Fruit fly (Drosophila melanogaster) whole organism, embryonic: ENCODE data around the gene fmt.

Experiments
- Asciz ChIP-seq: fragments of 200-800 bp; sonication (Bioruptor generic); optimal IDR thresholded peaks from 2 replicates; lab custom pipeline; 2017; ENCODE audit warnings: missing biosample characterization, mild to moderate bottlenecking, missing genetic modification characterization, missing genetic modification reagents
- Atf6 ChIP-seq: fragments of 200-800 bp; sonication (Bioruptor generic); IDR thresholded peaks from 2 replicates; pipeline ENCODE4 v1.3.6; 2022; ENCODE audit warnings: missing biosample characterization, missing genetic modification characterization
- B-H2 ChIP-seq: fragments of 200-800 bp; sonication (Bioruptor generic); optimal IDR thresholded peaks from 2 replicates; lab custom pipeline; 2018; ENCODE audit warnings: missing biosample characterization, mild to moderate bottlenecking, missing genetic modification characterization
- CG10147 ChIP-seq: fragments of 200-800 bp; sonication (Bioruptor generic); optimal IDR thresholded peaks from 2 replicates; lab custom pipeline; 2019; ENCODE audit warnings: missing biosample characterization, mild to moderate bottlenecking, missing genetic modification characterization, moderate library complexity
- CG10366 ChIP-seq: fragments of 200-800 bp; sonication (Bioruptor generic); IDR thresholded peaks from 2 replicates; pipeline ENCODE4 v1.3.6; 2022; ENCODE audit warnings: missing biosample characterization, missing genetic modification characterization
- CG10431 ChIP-seq: fragments of 200-800 bp; sonication (Bioruptor generic); optimal IDR thresholded peaks from 3 replicates; lab custom pipeline; 2018; ENCODE audit warnings: missing biosample characterization, mild to moderate bottlenecking, missing genetic modification characterization
- CG12659 ChIP-seq: fragments of 200-800 bp; sonication (Bioruptor generic); optimal IDR thresholded peaks from 3 replicates; lab custom pipeline; 2017; ENCODE audit warnings: mild to moderate bottlenecking, missing biosample characterization, missing genetic modification reagents, missing genetic modification characterization
- CG15011 ChIP-seq: fragments of 200-800 bp; sonication (Bioruptor generic); optimal IDR thresholded peaks from 3 replicates; lab custom pipeline; 2018; ENCODE audit warnings: missing biosample characterization, mild to moderate bottlenecking, missing genetic modification characterization
- CG15269 ChIP-seq: fragments of 200-800 bp; sonication (Bioruptor generic); optimal IDR thresholded peaks from 2 replicates; lab custom pipeline; 2018; ENCODE audit warnings: missing biosample characterization, mild to moderate bottlenecking, missing genetic modification characterization, moderate library complexity
- CG15514 ChIP-seq: fragments of 200-800 bp; sonication (Bioruptor generic); optimal IDR thresholded peaks from 3 replicates; lab custom pipeline; 2017; ENCODE audit warnings: missing biosample characterization, missing genetic modification characterization, mild to moderate bottlenecking, moderate library complexity, missing genetic modification reagents
- CG17802 ChIP-seq: fragments of 200-800 bp; sonication (Bioruptor generic); optimal IDR thresholded peaks from 2 replicates; lab custom pipeline; 2018; ENCODE audit warnings: missing biosample characterization, mild to moderate bottlenecking, missing genetic modification characterization, moderate library complexity
- CG18011 ChIP-seq: fragments of 200-800 bp; sonication (Bioruptor generic); optimal IDR thresholded peaks from 2 replicates; lab custom pipeline; 2017; ENCODE audit warnings: missing biosample characterization, missing genetic modification characterization, mild to moderate bottlenecking, moderate library complexity, missing genotype
- CG1832 ChIP-seq: fragments of 200-800 bp; sonication (Bioruptor generic); optimal IDR thresholded peaks from 2 replicates; lab custom pipeline; 2017; ENCODE audit warnings: missing biosample characterization, mild to moderate bottlenecking, missing genetic modification characterization, inconsistent platforms
- CG2678 ChIP-seq: fragments of 200-800 bp; sonication (Bioruptor generic); optimal IDR thresholded peaks from 3 replicates; lab custom pipeline; 2019; ENCODE audit warnings: missing biosample characterization, mild to moderate bottlenecking, missing genetic modification characterization, moderate library complexity
- CG30403 ChIP-seq: fragments of 200-800 bp; sonication (Bioruptor generic); optimal IDR thresholded peaks from 3 replicates; lab custom pipeline; 2016; ENCODE audit warnings: missing biosample characterization, missing genetic modification characterization
- CG34224 ChIP-seq: fragments of 200-800 bp; sonication (Bioruptor generic); IDR thresholded peaks from 3 replicates; pipeline ENCODE4 v1.3.6; 2022; ENCODE audit warnings: missing biosample characterization, missing genetic modification characterization; ENCODE audit not compliant: partially characterized antibody
- CG4404 ChIP-seq: fragments of 200-800 bp; sonication (Bioruptor generic); IDR thresholded peaks from 2 replicates; pipeline ENCODE4 v1.3.6; 2022; ENCODE audit warnings: missing biosample characterization, missing genetic modification characterization
- CG4854 ChIP-seq: fragments of 200-800 bp; sonication (Bioruptor generic); optimal IDR thresholded peaks from 2 replicates; lab custom pipeline; 2016; ENCODE audit warnings: missing biosample characterization, missing genetic modification characterization, inconsistent platforms
- CG7372 ChIP-seq: fragments of 200-800 bp; sonication (Bioruptor generic); IDR thresholded peaks from 2 replicates; pipeline ENCODE4 v1.3.6; 2022; ENCODE audit warnings: missing biosample characterization, missing genetic modification characterization
- CG9215 ChIP-seq: fragments of 200-800 bp; sonication (Bioruptor generic); IDR thresholded peaks from 2 replicates; pipeline ENCODE4 v1.3.6; 2022; ENCODE audit warnings: missing biosample characterization, missing genetic modification characterization
- D ChIP-seq, 2 experiments: fragments of 200-800 bp in 1 of 2; fragments of >200 bp in 1 of 2; sonication (Bioruptor generic) in 1 of 2; optimal IDR thresholded peaks; 2 replicates in 1 of 2; 3 replicates in 1 of 2; lab custom pipeline; 2017; ENCODE audit warnings: mild to moderate bottlenecking in 1 of 2, missing biosample characterization in 1 of 2, missing genetic modification characterization in 1 of 2, missing genetic modification reagents in 1 of 2
- Dfd ChIP-seq, 2 experiments: fragments of >200 bp; optimal IDR thresholded peaks; 2 replicates each; lab custom pipeline; 2017; ENCODE audit warnings: missing biosample characterization in 2 of 2, missing genetic modification characterization in 2 of 2
- Ets97D ChIP-seq: fragments of 200-800 bp; sonication (Bioruptor generic); optimal IDR thresholded peaks from 3 replicates; lab custom pipeline; 2016; ENCODE audit warnings: missing biosample characterization, missing genetic modification characterization
- Gsc ChIP-seq: fragments of 200-800 bp; sonication (Bioruptor generic); IDR thresholded peaks from 2 replicates; pipeline ENCODE4 v1.3.6; 2022; ENCODE audit warnings: missing biosample characterization, missing genetic modification characterization
- Side ChIP-seq: fragments of 200-800 bp; sonication (Bioruptor generic); optimal IDR thresholded peaks from 2 replicates; lab custom pipeline; 2016; ENCODE audit warnings: missing biosample characterization, missing genetic modification characterization
- Six4 ChIP-seq: fragments of 200-800 bp; sonication (Bioruptor generic); optimal IDR thresholded peaks from 2 replicates; lab custom pipeline; 2016; ENCODE audit warnings: missing biosample characterization, missing genetic modification characterization
- Tbp ChIP-seq: fragments of >200 bp; optimal IDR thresholded peaks from 2 replicates; lab custom pipeline; 2018; ENCODE audit warnings: missing biosample characterization, missing genetic modification characterization
- Trl ChIP-seq, 3 experiments: fragments of >200 bp in 2 of 3; fragments of 200-800 bp in 1 of 3; sonication (Bioruptor generic) in 1 of 3; optimal IDR thresholded peaks; 2 replicates in 1 of 3; 3 replicates in 2 of 3; lab custom pipeline; 2016 to 2017; ENCODE audit warnings: missing biosample characterization in 1 of 3, missing genetic modification characterization in 1 of 3
- amos ChIP-seq: fragments of 200-800 bp; sonication (Bioruptor generic); IDR thresholded peaks from 2 replicates; pipeline ENCODE4 v1.3.6; 2022; ENCODE audit warnings: missing biosample characterization, missing genetic modification characterization; ENCODE audit not compliant: partially characterized antibody
- bbx ChIP-seq: fragments of 200-800 bp; sonication (Bioruptor generic); IDR thresholded peaks from 2 replicates; pipeline ENCODE4 v1.3.6; 2022; ENCODE audit warnings: missing biosample characterization, missing genetic modification characterization; ENCODE audit not compliant: partially characterized antibody
- bcd ChIP-seq: fragments of 200-800 bp; sonication (Bioruptor generic); optimal IDR thresholded peaks from 2 replicates; lab custom pipeline; 2017; ENCODE audit warnings: missing biosample characterization, mild to moderate bottlenecking, missing genetic modification characterization
- disco-r ChIP-seq: fragments of 200-800 bp; sonication (Bioruptor generic); optimal IDR thresholded peaks from 2 replicates; lab custom pipeline; 2016; ENCODE audit warnings: missing biosample characterization, missing genetic modification characterization
- dpn ChIP-seq, 2 experiments: fragments of 200-800 bp; sonication (Bioruptor generic); optimal IDR thresholded peaks; 3 replicates each; lab custom pipeline; 2016; ENCODE audit warnings: missing biosample characterization in 2 of 2, missing genetic modification characterization in 2 of 2
- dysf ChIP-seq: fragments of 200-800 bp; sonication (Bioruptor generic); IDR thresholded peaks from 3 replicates; pipeline ENCODE4 v1.3.6; 2022; ENCODE audit warnings: missing biosample characterization, missing genetic modification characterization
- exex ChIP-seq: fragments of 200-800 bp; sonication (Bioruptor generic); optimal IDR thresholded peaks from 4 replicates; lab custom pipeline; 2018; ENCODE audit warnings: missing biosample characterization, mild to moderate bottlenecking, missing genetic modification characterization, moderate library complexity
- gsb-n ChIP-seq: fragments of 200-800 bp; sonication (Bioruptor generic); optimal IDR thresholded peaks from 3 replicates; lab custom pipeline; 2018; ENCODE audit warnings: missing biosample characterization, mild to moderate bottlenecking, missing genetic modification characterization
- gt ChIP-seq: fragments of 200-800 bp; sonication (Bioruptor generic); IDR thresholded peaks from 2 replicates; pipeline ENCODE4 v1.3.6; 2022; ENCODE audit warnings: missing biosample characterization, missing genetic modification characterization
- hbn ChIP-seq: fragments of 200-800 bp; sonication (Bioruptor generic); IDR thresholded peaks from 2 replicates; pipeline ENCODE4 v1.3.6; 2022; ENCODE audit warnings: missing biosample characterization, missing genetic modification characterization; ENCODE audit not compliant: partially characterized antibody
- insv ChIP-seq, 2 experiments: fragments of 200-800 bp; sonication (Bioruptor generic); optimal IDR thresholded peaks; 3 replicates each; lab custom pipeline; 2016 to 2018; ENCODE audit warnings: missing biosample characterization in 2 of 2, missing genetic modification characterization in 2 of 2
- inv ChIP-seq: fragments of 200-800 bp; sonication (Bioruptor generic); IDR thresholded peaks from 2 replicates; pipeline ENCODE4 v1.3.6; 2022; ENCODE audit warnings: missing biosample characterization, missing genetic modification characterization; ENCODE audit not compliant: partially characterized antibody
- kni ChIP-seq: fragments of 200-800 bp; sonication (Bioruptor generic); optimal IDR thresholded peaks from 3 replicates; lab custom pipeline; 2017; ENCODE audit warnings: mild to moderate bottlenecking, missing biosample characterization, missing genetic modification reagents, missing genetic modification characterization
- pan ChIP-seq, 4 experiments: fragments of >200 bp in 3 of 4; fragments of 200-800 bp in 1 of 4; sonication (Bioruptor generic) in 1 of 4; optimal IDR thresholded peaks in 3 of 4; IDR thresholded peaks in 1 of 4; 2 replicates each; pipeline versions ENCODE4 v1.3.6 to Lab custom; 2017 to 2022; ENCODE audit warnings: missing biosample characterization in 2 of 4, missing genetic modification characterization in 2 of 4, mixed read lengths in 1 of 4
- tll ChIP-seq, 2 experiments: fragments of 200-800 bp in 1 of 2; fragments of >200 bp in 1 of 2; sonication (Bioruptor generic) in 1 of 2; optimal IDR thresholded peaks; 2 replicates each; lab custom pipeline; 2017 to 2019; ENCODE audit warnings: missing biosample characterization in 2 of 2, missing genetic modification characterization in 2 of 2, mild to moderate bottlenecking in 1 of 2, moderate library complexity in 1 of 2
- ttk ChIP-seq: fragments of 200-800 bp; sonication (Bioruptor generic); IDR thresholded peaks from 2 replicates; pipeline ENCODE4 v2.1.2; 2022; ENCODE audit warnings: missing biosample characterization, missing genetic modification characterization
- tup ChIP-seq: fragments of 200-800 bp; sonication (Bioruptor generic); optimal IDR thresholded peaks from 2 replicates; lab custom pipeline; 2016; ENCODE audit warnings: missing biosample characterization, mild to moderate bottlenecking, missing genetic modification characterization, moderate library complexity
- zfh1 ChIP-seq: fragments of 200-800 bp; sonication (Bioruptor generic); IDR thresholded peaks from 3 replicates; pipeline ENCODE4 v1.3.6; 2022; ENCODE audit warnings: missing biosample characterization, missing genetic modification characterization

The fmt gene

dm6 chr3L:6184884-6185438 lies 11.3 kb upstream of the fmt start, which contains the start of the genes D19B and CG43293 (continued):
- TF ChIP-seq tup (GFP tag; lab: Kevin White, UChicago) (peak; percentile 84), zfh1 (GFP tag; lab: Robert Waterston, UW) (peak; percentile 93), Gsc (GFP tag; lab: Robert Waterston, UW) (no peak), gsb-n (tag; lab: Kevin White, UChicago) (peak; percentile 82), B-H2 (GFP tag; lab: Kevin White, UChicago) (peak; percentile 87), CG34224 (GFP tag; lab: Robert Waterston, UW) (peak; percentile 53; the same call in 2 of the 3 replicates), dysf (GFP tag; lab: Robert Waterston, UW) (peak; percentile 91), bbx (GFP tag; lab: Robert Waterston, UW) (peak; percentile 77), CG15011 (GFP tag; lab: Kevin White, UChicago) (no peak), dpn (GFP tag; optimal IDR thresholded peaks at IDR 0.05; lab: Kevin White, UChicago) (peak; percentile 92 to 93), CG9215 (GFP tag; lab: Robert Waterston, UW) (peak; percentile 81), CG4404 (GFP tag; lab: Robert Waterston, UW) (peak; percentile 73), CG4854 (GFP tag; lab: Kevin White, UChicago) (peak; percentile 73), Six4 (GFP tag; lab: Kevin White, UChicago) (peak; percentile 90), CG1832 (GFP tag; lab: Kevin White, UChicago) (no peak), Side (peak; percentile 77), insv (GFP tag; optimal IDR thresholded peaks at IDR 0.05; lab: Kevin White, UChicago) (peak in 1 of 2 experiments; percentile 69), tll (GFP tag; optimal IDR thresholded peaks at IDR 0.05; lab: Kevin White, UChicago) (peak in 1 of 2 experiments; percentile 76), CG10366 (GFP tag; lab: Robert Waterston, UW) (peak; percentile 93), bcd (peak; percentile 89), Atf6 (GFP tag; lab: Robert Waterston, UW) (peak; percentile 91), exex (tag; lab: Kevin White, UChicago) (no peak), amos (GFP tag; lab: Robert Waterston, UW) (peak; percentile 55; the same call in 1 of the 2 replicates), CG15514 (GFP tag; lab: Kevin White, UChicago) (peak; percentile 85), kni (GFP tag; lab: Kevin White, UChicago) (no peak), Dfd (GFP tag; optimal IDR thresholded peaks at IDR 0.05; lab: Kevin White, UChicago) (no peak), Trl (optimal IDR thresholded peaks at IDR 0.05; lab: Kevin White, UChicago) (no peak), Trl (GFP tag; optimal IDR thresholded peaks at IDR 0.05; lab: Kevin White, UChicago) (peak; percentile 87), CG12659 (GFP tag; lab: Kevin White, UChicago) (peak; percentile 95), CG10147 (GFP tag; lab: Kevin White, UChicago) (peak; percentile 70), gt (no peak), pan (optimal IDR thresholded peaks at IDR 0.05; lab: Kevin White, UChicago) (peak in 1 of 2 experiments; percentile 36), pan (GFP tag; optimal IDR thresholded peaks at IDR 0.05 in 1 of 2, IDR thresholded peaks at IDR 0.05 in 1 of 2) (peak in 1 of 2 experiments; percentile 92), CG2678 (tag; lab: Kevin White, UChicago) (peak; percentile 90), inv (GFP tag; lab: Robert Waterston, UW) (0 out of 2 replicates have a peak, but pooled peaks have one; percentile 14), CG30403 (peak; percentile 92), CG7372 (GFP tag; lab: Robert Waterston, UW) (peak; percentile 73), D (optimal IDR thresholded peaks at IDR 0.05; lab: Kevin White, UChicago) (peak; percentile 82), D (GFP tag; optimal IDR thresholded peaks at IDR 0.05; lab: Kevin White, UChicago) (peak; percentile 80), ttk (GFP tag; lab: Robert Waterston, UW) (peak; percentile 67), Tbp (GFP tag; lab: Kevin White, UChicago) (no peak), Ets97D (peak; percentile 74), Asciz (GFP tag; lab: Kevin White, UChicago) (peak; percentile 80), disco-r (peak; percentile 57), CG10431 (GFP tag; lab: Kevin White, UChicago) (peak; percentile 56), hbn (GFP tag; lab: Robert Waterston, UW) (peak; percentile 45; the same call in 1 of the 2 replicates), CG17802 (peak; percentile 60), CG18011 (peak; percentile 82), CG15269 (tag; lab: Kevin White, UChicago) (peak; percentile 89)
